Fruit fly (Drosophila melanogaster) whole organism, embryonic: Measurements from ENCODE around the gene CG11095.

Source experiments
- Atf-2 ChIP-seq: fragments of 200-800 bp; sonication (Bioruptor generic); optimal IDR thresholded peaks from 2 replicates; lab custom pipeline; 2016; ENCODE audit warnings: missing biosample characterization, missing genetic modification characterization
- Atf6 ChIP-seq: fragments of 200-800 bp; sonication (Bioruptor generic); IDR thresholded peaks from 2 replicates; pipeline ENCODE4 v1.3.6; 2022; ENCODE audit warnings: missing biosample characterization, missing genetic modification characterization
- CG10462 ChIP-seq: fragments of 200-800 bp; sonication (Bioruptor generic); optimal IDR thresholded peaks from 2 replicates; lab custom pipeline; 2016; ENCODE audit warnings: missing biosample characterization, missing genetic modification characterization
- CG11085 ChIP-seq: fragments of 200-800 bp; sonication (Bioruptor generic); IDR thresholded peaks from 2 replicates; pipeline ENCODE4 v1.3.6; 2022; ENCODE audit warnings: missing biosample characterization, missing genetic modification characterization
- CG12155 ChIP-seq: fragments of 200-800 bp; sonication (Bioruptor generic); optimal IDR thresholded peaks from 3 replicates; lab custom pipeline; 2016; ENCODE audit warnings: missing biosample characterization, missing genetic modification characterization
- CG12299 ChIP-seq: fragments of 200-800 bp; sonication (Bioruptor generic); optimal IDR thresholded peaks from 2 replicates; lab custom pipeline; 2018; ENCODE audit warnings: missing biosample characterization, mild to moderate bottlenecking, missing genetic modification characterization
- CG14014 ChIP-seq: fragments of 200-800 bp; sonication (Bioruptor generic); IDR thresholded peaks from 2 replicates; pipeline ENCODE4 v1.3.6; 2022; ENCODE audit warnings: missing biosample characterization, missing genetic modification characterization
- CG14050 ChIP-seq: fragments of 200-800 bp; sonication (Bioruptor generic); IDR thresholded peaks from 3 replicates; pipeline ENCODE4 v1.3.6; 2022; ENCODE audit warnings: missing biosample characterization, missing genetic modification characterization
- CG15269 ChIP-seq: fragments of 200-800 bp; sonication (Bioruptor generic); optimal IDR thresholded peaks from 2 replicates; lab custom pipeline; 2018; ENCODE audit warnings: missing biosample characterization, mild to moderate bottlenecking, missing genetic modification characterization, moderate library complexity
- CG16815 ChIP-seq: fragments of 200-800 bp; sonication (Bioruptor generic); optimal IDR thresholded peaks from 3 replicates; lab custom pipeline; 2017; ENCODE audit warnings: missing biosample characterization, mild to moderate bottlenecking, missing genetic modification characterization
- CG2120 ChIP-seq: fragments of 200-800 bp; sonication (Bioruptor generic); optimal IDR thresholded peaks from 3 replicates; lab custom pipeline; 2016; ENCODE audit warnings: missing biosample characterization, missing genetic modification characterization
- CG7357 ChIP-seq: fragments of 200-800 bp; sonication (Bioruptor generic); IDR thresholded peaks from 3 replicates; pipeline ENCODE4 v1.3.6; 2022; ENCODE audit warnings: missing biosample characterization, missing genetic modification characterization
- CG7745 ChIP-seq: fragments of 200-800 bp; sonication (Bioruptor generic); optimal IDR thresholded peaks from 2 replicates; lab custom pipeline; 2018; ENCODE audit warnings: missing biosample characterization, mild to moderate bottlenecking, missing genetic modification characterization, moderate library complexity
- CG8089 ChIP-seq: fragments of 200-800 bp; sonication (Bioruptor generic); optimal IDR thresholded peaks from 3 replicates; lab custom pipeline; 2016; ENCODE audit warnings: missing biosample characterization, missing genetic modification characterization
- CG8388 ChIP-seq: fragments of 200-800 bp; sonication (Bioruptor generic); optimal IDR thresholded peaks from 2 replicates; lab custom pipeline; 2019; ENCODE audit warnings: missing biosample characterization, mild to moderate bottlenecking, missing genetic modification characterization, moderate library complexity
- CrebB ChIP-seq: fragments of 200-800 bp; sonication (Bioruptor generic); optimal IDR thresholded peaks from 3 replicates; lab custom pipeline; 2018; ENCODE audit warnings: missing biosample characterization, mild to moderate bottlenecking, missing genetic modification characterization
- Drgx ChIP-seq: fragments of 200-800 bp; sonication (Bioruptor generic); IDR thresholded peaks from 2 replicates; pipeline ENCODE4 v1.3.6; 2022; ENCODE audit warnings: missing biosample characterization, missing genetic modification characterization
- Gsc ChIP-seq: fragments of 200-800 bp; sonication (Bioruptor generic); IDR thresholded peaks from 2 replicates; pipeline ENCODE4 v1.3.6; 2022; ENCODE audit warnings: missing biosample characterization, missing genetic modification characterization
- Hr51 ChIP-seq, 2 experiments: fragments of 200-800 bp; sonication (Bioruptor generic); optimal IDR thresholded peaks; 2 replicates in 1 of 2; 3 replicates in 1 of 2; lab custom pipeline; 2016 to 2018; ENCODE audit warnings: missing biosample characterization in 2 of 2, missing genetic modification characterization in 2 of 2, mild to moderate bottlenecking in 1 of 2, moderate library complexity in 1 of 2
- Pdp1 ChIP-seq, 2 experiments: fragments of 200-800 bp; sonication (Bioruptor generic); optimal IDR thresholded peaks; 3 replicates each; lab custom pipeline; 2016; ENCODE audit warnings: missing biosample characterization in 2 of 2, missing genetic modification characterization in 2 of 2, mild to moderate bottlenecking in 1 of 2, moderate library complexity in 1 of 2
- Sox100B ChIP-seq: fragments of 200-800 bp; sonication (Bioruptor generic); optimal IDR thresholded peaks from 3 replicates; lab custom pipeline; 2018; ENCODE audit warnings: missing biosample characterization, mild to moderate bottlenecking, missing genetic modification characterization
- ac ChIP-seq: fragments of 200-800 bp; sonication (Bioruptor generic); optimal IDR thresholded peaks from 3 replicates; lab custom pipeline; 2017; ENCODE audit warnings: missing biosample characterization, mild to moderate bottlenecking, missing genetic modification characterization
- bigmax ChIP-seq: fragments of 200-800 bp; sonication (Bioruptor generic); optimal IDR thresholded peaks from 2 replicates; lab custom pipeline; 2018; ENCODE audit warnings: missing biosample characterization, mild to moderate bottlenecking, missing genetic modification characterization
- cato ChIP-seq: fragments of 200-800 bp; sonication (Bioruptor generic); optimal IDR thresholded peaks from 2 replicates; lab custom pipeline; 2016; ENCODE audit warnings: missing biosample characterization, missing genetic modification characterization, borderline replicate concordance
- crp ChIP-seq, 2 experiments: fragments of 200-800 bp; sonication (Bioruptor generic); optimal IDR thresholded peaks; 2 replicates in 1 of 2; 3 replicates in 1 of 2; lab custom pipeline; 2017; ENCODE audit warnings: missing biosample characterization in 2 of 2, missing genetic modification characterization in 2 of 2, mild to moderate bottlenecking in 1 of 2, moderate library complexity in 1 of 2
- dm ChIP-seq: fragments of 200-800 bp; sonication (Bioruptor generic); optimal IDR thresholded peaks from 3 replicates; lab custom pipeline; 2016; ENCODE audit warnings: missing biosample characterization, missing genetic modification characterization
- dysf ChIP-seq: fragments of 200-800 bp; sonication (Bioruptor generic); IDR thresholded peaks from 3 replicates; pipeline ENCODE4 v1.3.6; 2022; ENCODE audit warnings: missing biosample characterization, missing genetic modification characterization
- ewg ChIP-seq: fragments of 200-800 bp; sonication (Bioruptor generic); optimal IDR thresholded peaks from 3 replicates; lab custom pipeline; 2017; ENCODE audit warnings: mild to moderate bottlenecking, missing biosample characterization, missing genetic modification reagents, missing genetic modification characterization
- gcm ChIP-seq: fragments of 200-800 bp; sonication (Bioruptor generic); optimal IDR thresholded peaks from 2 replicates; lab custom pipeline; 2019; ENCODE audit warnings: missing biosample characterization, mild to moderate bottlenecking, missing genetic modification characterization, moderate library complexity
- gt ChIP-seq: fragments of 200-800 bp; sonication (Bioruptor generic); IDR thresholded peaks from 2 replicates; pipeline ENCODE4 v1.3.6; 2022; ENCODE audit warnings: missing biosample characterization, missing genetic modification characterization
- kay ChIP-seq: fragments of 200-800 bp; sonication (Bioruptor generic); optimal IDR thresholded peaks from 2 replicates; lab custom pipeline; 2016; ENCODE audit warnings: missing biosample characterization, missing genetic modification characterization
- lilli ChIP-seq: fragments of 200-800 bp; sonication (Bioruptor generic); optimal IDR thresholded peaks from 3 replicates; lab custom pipeline; 2016; ENCODE audit warnings: missing biosample characterization, missing genetic modification characterization
- lola ChIP-seq, 3 experiments: fragments of >200 bp in 2 of 3; fragments of 200-800 bp in 1 of 3; sonication (Bioruptor generic) in 1 of 3; optimal IDR thresholded peaks; 2 replicates each; lab custom pipeline; 2017 to 2019; ENCODE audit warnings: missing biosample characterization in 3 of 3, missing genetic modification characterization in 3 of 3, mild to moderate bottlenecking in 1 of 3, moderate library complexity in 1 of 3
- luna ChIP-seq: fragments of 200-800 bp; sonication (Bioruptor generic); optimal IDR thresholded peaks from 2 replicates; lab custom pipeline; 2016; ENCODE audit warnings: missing biosample characterization, missing genetic modification characterization
- pb ChIP-seq: fragments of 200-800 bp; sonication (Bioruptor generic); optimal IDR thresholded peaks from 3 replicates; lab custom pipeline; 2016; ENCODE audit warnings: missing biosample characterization, missing genetic modification characterization
- sens ChIP-seq: fragments of 200-800 bp; sonication (Bioruptor generic); peaks from one replicate; lab custom pipeline; 2016; ENCODE audit warnings: missing biosample characterization, missing genetic modification characterization
- shn ChIP-seq: fragments of 200-800 bp; sonication (Bioruptor generic); optimal IDR thresholded peaks from 3 replicates; lab custom pipeline; 2016; ENCODE audit warnings: missing biosample characterization, missing genetic modification characterization
- sima ChIP-seq: fragments of 200-800 bp; sonication (Bioruptor generic); optimal IDR thresholded peaks from 2 replicates; lab custom pipeline; 2016; ENCODE audit warnings: missing biosample characterization, missing genetic modification characterization
- sisA ChIP-seq: fragments of 200-800 bp; sonication (Bioruptor generic); IDR thresholded peaks from 2 replicates; pipeline ENCODE4 v1.3.6; 2022; ENCODE audit warnings: missing biosample characterization, missing genetic modification characterization
- slou ChIP-seq: fragments of 200-800 bp; sonication (Bioruptor generic); optimal IDR thresholded peaks from 3 replicates; lab custom pipeline; 2016; ENCODE audit warnings: missing biosample characterization, missing genetic modification characterization
- so ChIP-seq: fragments of 200-800 bp; sonication (Bioruptor generic); IDR thresholded peaks from 3 replicates; pipeline ENCODE4 v1.3.6; 2022; ENCODE audit warnings: missing biosample characterization, missing genetic modification characterization
- sr ChIP-seq: fragments of 200-800 bp; sonication (Bioruptor generic); IDR thresholded peaks from 3 replicates; pipeline ENCODE4 v1.3.6; 2022; ENCODE audit warnings: missing biosample characterization, missing genetic modification characterization
- sug ChIP-seq: fragments of 200-800 bp; optimal IDR thresholded peaks from 2 replicates; lab custom pipeline; 2019; ENCODE audit warnings: missing biosample characterization, mild to moderate bottlenecking, missing genetic modification characterization, moderate library complexity
- trh ChIP-seq: fragments of 200-800 bp; sonication (Bioruptor generic); optimal IDR thresholded peaks from 2 replicates; lab custom pipeline; 2016; ENCODE audit warnings: missing biosample characterization, missing genetic modification characterization
- unpg ChIP-seq: fragments of 200-800 bp; sonication (Bioruptor generic); optimal IDR thresholded peaks from 3 replicates; lab custom pipeline; 2018; ENCODE audit warnings: missing biosample characterization, mild to moderate bottlenecking, missing genetic modification characterization, moderate library complexity
- wek ChIP-seq: fragments of 200-800 bp; sonication (Bioruptor generic); optimal IDR thresholded peaks from 3 replicates; lab custom pipeline; 2018; ENCODE audit warnings: missing biosample characterization, mild to moderate bottlenecking, missing genetic modification characterization, moderate library complexity
- yki ChIP-seq: fragments of >200 bp; optimal IDR thresholded peaks from 3 replicates; lab custom pipeline; 2018
- zen2 ChIP-seq: fragments of 200-800 bp; sonication (Bioruptor generic); IDR thresholded peaks from 3 replicates; pipeline ENCODE4 v1.3.6; 2022; ENCODE audit warnings: missing biosample characterization, missing genetic modification characterization; ENCODE audit not compliant: partially characterized antibody
- zfh1 ChIP-seq: fragments of 200-800 bp; sonication (Bioruptor generic); IDR thresholded peaks from 3 replicates; pipeline ENCODE4 v1.3.6; 2022; ENCODE audit warnings: missing biosample characterization, missing genetic modification characterization
- zfh2 ChIP-seq: fragments of 200-800 bp; sonication (Bioruptor generic); optimal IDR thresholded peaks from 2 replicates; lab custom pipeline; 2016; ENCODE audit warnings: missing biosample characterization, missing genetic modification characterization

CG11095 gene

dm6 chrX:13815526-13816173, 4.2 kb downstream of the CG11095 start (continued):
- peak; percentile 51 for TF ChIP-seq unpg
- peak; percentile 12 for TF ChIP-seq CG12155 (GFP tag; lab: Kevin White, UChicago)
- TF ChIP-seq ac (GFP tag; lab: Kevin White, UChicago) = no peak
- TF ChIP-seq slou (GFP tag; lab: Kevin White, UChicago) = peak; percentile 42
- peak; percentile 61; the same call in 1 of the 2 replicates for TF ChIP-seq Atf6 (GFP tag; lab: Robert Waterston, UW)
- no peak for TF ChIP-seq CG14014 (GFP tag; lab: Robert Waterston, UW)
- peak; percentile 10; the same call in 1 of the 2 replicates for TF ChIP-seq Gsc (GFP tag; lab: Robert Waterston, UW)
- TF ChIP-seq Hr51 (GFP tag; optimal IDR thresholded peaks at IDR 0.05; lab: Kevin White, UChicago) = peak in 1 of 2 experiments; percentile 81
- peak; percentile 9 for TF ChIP-seq ewg
- TF ChIP-seq sr (GFP tag; lab: Robert Waterston, UW) = 0 out of 3 replicates have a peak, but pooled peaks have one; percentile 13
- peak; percentile 51 for TF ChIP-seq sisA (GFP tag; lab: Robert Waterston, UW)
- TF ChIP-seq dm (GFP tag; lab: Kevin White, UChicago) = peak; percentile 11
- peak; percentile 13 for TF ChIP-seq CG8089 (GFP tag; lab: Kevin White, UChicago)
- peak; percentile 73 for TF ChIP-seq CG15269 (tag; lab: Kevin White, UChicago)
- peak; percentile 72 for TF ChIP-seq so (GFP tag; lab: Robert Waterston, UW)
- TF ChIP-seq CG7745 (tag; lab: Kevin White, UChicago) = no peak
- no peak for TF ChIP-seq wek
- TF ChIP-seq CG11085 (GFP tag; lab: Robert Waterston, UW) = no peak
- TF ChIP-seq CG12299 = no peak
- no peak for TF ChIP-seq kay
- TF ChIP-seq Drgx (GFP tag; lab: Robert Waterston, UW) = peak; percentile 75
- no peak for TF ChIP-seq gt
- TF ChIP-seq CG14050 (GFP tag; lab: Robert Waterston, UW) = no peak
- TF ChIP-seq dysf (GFP tag; lab: Robert Waterston, UW) = peak; percentile 82
- TF ChIP-seq lilli (GFP tag; lab: Kevin White, UChicago) = peak; percentile 34
- peak; percentile 36 for TF ChIP-seq Atf-2 (GFP tag; lab: Kevin White, UChicago)
- TF ChIP-seq cato (GFP tag; lab: Kevin White, UChicago) = peak; percentile 1
- TF ChIP-seq zfh1 (GFP tag; lab: Robert Waterston, UW) = no peak
- no peak for TF ChIP-seq CrebB
- TF ChIP-seq yki = no peak
- peak; percentile 35 to 65 for TF ChIP-seq Pdp1 (GFP tag; optimal IDR thresholded peaks at IDR 0.05; lab: Kevin White, UChicago)
- TF ChIP-seq Sox100B (GFP tag; lab: Kevin White, UChicago) = peak; percentile 73
- peak; percentile 71; the same call in 2 of the 3 replicates for TF ChIP-seq CG7357 (GFP tag; lab: Robert Waterston, UW)
- peak; percentile 30 for TF ChIP-seq CG16815 (GFP tag; lab: Kevin White, UChicago)
- peak in 1 of 3 experiments; percentile 44 for TF ChIP-seq lola (GFP tag; optimal IDR thresholded peaks at IDR 0.05; lab: Kevin White, UChicago)
- no peak for TF ChIP-seq bigmax (GFP tag; lab: Kevin White, UChicago)
- peak; percentile 61 for TF ChIP-seq luna (GFP tag; lab: Kevin White, UChicago)
- TF ChIP-seq CG8388 (GFP tag; lab: Kevin White, UChicago) = peak; percentile 49
- TF ChIP-seq zen2 (GFP tag; lab: Robert Waterston, UW) = no peak
- TF ChIP-seq zfh2 (GFP tag; lab: Kevin White, UChicago) = peak; percentile 28
- TF ChIP-seq CG2120 (GFP tag; lab: Kevin White, UChicago) = peak; percentile 55
- no peak for TF ChIP-seq trh (GFP tag; lab: Kevin White, UChicago)
- peak; percentile 36 for TF ChIP-seq gcm (GFP tag; lab: Kevin White, UChicago)
- TF ChIP-seq sens (GFP tag; lab: Kevin White, UChicago) = peak; percentile 97
- peak; percentile 22 for TF ChIP-seq sug (tag; lab: Kevin White, UChicago)
- no peak for TF ChIP-seq crp (GFP tag; optimal IDR thresholded peaks at IDR 0.05; lab: Kevin White, UChicago)
- TF ChIP-seq shn (GFP tag; lab: Kevin White, UChicago) = no peak
- no peak for TF ChIP-seq sima
- TF ChIP-seq pb (GFP tag; lab: Kevin White, UChicago) = peak; percentile 38
- peak; percentile 28 for TF ChIP-seq CG10462
